Worm (Caenorhabditis elegans) whole organism, mixed stage, embryonic: ENCODE results near the gene pix-1.

Source experiments
- lin-32 ChIP-seq: fragments of 200-800 bp; sonication (Bioruptor generic); optimal IDR thresholded peaks from 2 replicates; lab custom pipeline; 2018; ENCODE audit warnings: mild to moderate bottlenecking, missing genetic modification characterization, missing compliant biosample characterization
- lsy-2 ChIP-seq: fragments of 150-350 bp; optimal IDR thresholded peaks from 2 replicates; lab custom pipeline; 2014; ENCODE audit warnings: missing biosample characterization, missing genetic modification characterization
- nhr-237 ChIP-seq: fragments of 150-350 bp; optimal IDR thresholded peaks from 2 replicates; lab custom pipeline; 2014; ENCODE audit warnings: missing biosample characterization, missing genetic modification characterization
- nhr-76 ChIP-seq: sonication (generic microtip); optimal IDR thresholded peaks from 2 replicates; lab custom pipeline; 2017; ENCODE audit warnings: missing biosample characterization, missing genetic modification characterization
- pha-4 ChIP-seq: fragments of 150-350 bp; optimal IDR thresholded peaks from 2 replicates; lab custom pipeline; 2018; ENCODE audit warnings: missing biosample characterization, missing genetic modification reagents, missing genetic modification characterization
- unc-62 ChIP-seq: fragments of 150-350 bp; optimal IDR thresholded peaks from 2 replicates; lab custom pipeline; 2014; ENCODE audit warnings: missing biosample characterization, missing genetic modification reagents, missing genetic modification characterization
- zip-8 ChIP-seq: fragments of 150-350 bp; optimal IDR thresholded peaks from 2 replicates; lab custom pipeline; 2014; ENCODE audit warnings: missing biosample characterization, missing genetic modification characterization
- ztf-11 ChIP-seq: fragments of 150-350 bp; optimal IDR thresholded peaks from 2 replicates; lab custom pipeline; 2014; ENCODE audit warnings: missing biosample characterization, missing genetic modification characterization

- TF ChIP-seq nhr-237: no peak
- no peak for TF ChIP-seq lsy-2 (tag; lab: Kevin White, UChicago)
- TF ChIP-seq ztf-11: no peak
- TF ChIP-seq pha-4: no peak
- TF ChIP-seq zip-8: no peak
- no peak for TF ChIP-seq lin-32 (GFP tag; lab: Kevin White, UChicago)
- no peak for TF ChIP-seq unc-62 (GFP tag; lab: Kevin White, UChicago)
- TF ChIP-seq nhr-76 (tag; lab: Kevin White, UChicago): no peak
Measured at ce11 chrX:13687655-13688054, 39.4 kb upstream of the pix-1 start, which contains the start of gene adm-2.
